Fruit fly (Drosophila melanogaster) ovary, adult (tissue): Measurements from ENCODE around the gene CG34278.

Experiments used
- CG17801 ChIP-seq: fragments of 200-800 bp; optimal IDR thresholded peaks from 2 replicates; lab custom pipeline; 2019; ENCODE audit warnings: missing biosample characterization, mild to moderate bottlenecking, missing genetic modification characterization, moderate library complexity; ENCODE audit not compliant: partially characterized antibody

The CG34278 gene

DNA sequence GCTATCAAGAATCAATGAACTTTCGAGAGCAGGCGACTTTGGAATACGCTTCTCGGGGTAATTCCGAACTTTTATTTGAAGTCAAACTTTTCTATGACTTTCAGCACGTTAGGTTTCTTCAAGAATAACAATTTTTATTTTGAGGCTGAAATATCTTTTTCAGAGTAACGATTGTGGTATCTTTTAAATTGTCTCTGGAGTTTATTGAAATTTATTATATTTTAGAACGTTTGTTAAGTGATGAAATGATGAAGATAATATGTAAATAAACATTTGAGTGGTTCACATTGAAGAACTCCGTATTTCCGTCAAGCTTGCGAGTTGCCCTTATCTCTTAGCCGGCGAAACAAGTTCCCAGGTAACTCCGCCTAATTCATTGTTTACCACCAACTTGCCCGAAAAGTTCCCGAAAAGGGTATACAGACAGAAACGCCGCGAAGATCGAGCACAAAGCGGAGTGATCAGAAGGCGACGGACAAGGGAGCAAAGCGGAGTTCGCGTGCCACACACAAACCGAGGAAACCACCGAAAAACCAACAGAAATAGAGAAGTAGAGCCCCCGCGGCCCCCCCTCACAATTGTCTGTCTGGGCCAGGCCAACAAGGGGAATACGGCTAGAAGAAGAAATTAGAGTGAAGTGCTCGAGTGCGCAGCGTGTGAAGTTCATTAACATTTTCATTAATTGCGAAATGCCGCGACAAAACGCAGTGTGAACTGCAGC is 2.5 kb upstream of the CG34278 start:
- TF ChIP-seq CG17801: no peak

DNA sequence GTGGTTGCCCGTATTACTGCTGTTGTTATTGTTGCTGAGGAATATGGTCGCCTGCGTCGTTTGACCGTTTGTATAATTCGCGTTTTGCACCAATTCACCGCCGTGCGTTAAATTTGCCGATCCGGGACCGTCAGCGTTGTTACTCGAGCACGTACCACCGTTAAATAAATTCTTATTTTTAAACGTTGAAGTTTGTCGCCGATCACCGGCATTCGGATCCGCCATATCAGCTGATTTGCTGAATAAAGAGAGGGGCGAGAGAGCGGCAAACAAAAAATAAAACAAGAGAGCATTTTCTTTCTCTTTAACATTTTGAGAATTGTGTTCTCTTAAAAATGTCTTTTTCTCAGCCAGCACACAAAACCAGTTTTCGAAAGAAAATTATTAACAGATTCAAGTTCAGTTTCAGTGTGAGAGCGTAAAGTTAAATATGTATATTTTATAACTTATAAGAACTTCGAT is 1.3 kb upstream of the CG34278 start:
- TF ChIP-seq CG17801: peak; percentile 56

DNA sequence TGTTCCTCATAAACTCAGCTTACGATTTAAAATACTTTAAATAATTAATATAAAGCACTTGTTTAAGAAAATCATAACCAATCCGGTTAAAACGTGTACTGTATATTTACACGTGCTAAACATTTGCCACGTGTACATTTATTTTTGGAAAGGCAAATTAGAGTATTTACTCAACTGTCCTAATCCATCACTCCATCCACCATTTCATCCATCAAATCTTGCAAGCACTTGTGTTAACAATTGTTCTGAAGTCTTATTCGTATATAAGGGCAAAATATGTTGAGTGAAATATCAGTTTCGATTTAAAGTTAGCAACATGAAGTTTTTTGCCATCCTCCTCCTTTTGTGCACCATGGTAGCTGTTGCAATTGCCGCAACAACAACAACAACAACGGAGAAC is 1.0 kb downstream of the CG34278 start, which contains the start of gene CG42779:
CG42779 (plus strand) TSS at position 301 of the 400 bp plus-strand sequence.
- no peak for TF ChIP-seq CG17801

DNA sequence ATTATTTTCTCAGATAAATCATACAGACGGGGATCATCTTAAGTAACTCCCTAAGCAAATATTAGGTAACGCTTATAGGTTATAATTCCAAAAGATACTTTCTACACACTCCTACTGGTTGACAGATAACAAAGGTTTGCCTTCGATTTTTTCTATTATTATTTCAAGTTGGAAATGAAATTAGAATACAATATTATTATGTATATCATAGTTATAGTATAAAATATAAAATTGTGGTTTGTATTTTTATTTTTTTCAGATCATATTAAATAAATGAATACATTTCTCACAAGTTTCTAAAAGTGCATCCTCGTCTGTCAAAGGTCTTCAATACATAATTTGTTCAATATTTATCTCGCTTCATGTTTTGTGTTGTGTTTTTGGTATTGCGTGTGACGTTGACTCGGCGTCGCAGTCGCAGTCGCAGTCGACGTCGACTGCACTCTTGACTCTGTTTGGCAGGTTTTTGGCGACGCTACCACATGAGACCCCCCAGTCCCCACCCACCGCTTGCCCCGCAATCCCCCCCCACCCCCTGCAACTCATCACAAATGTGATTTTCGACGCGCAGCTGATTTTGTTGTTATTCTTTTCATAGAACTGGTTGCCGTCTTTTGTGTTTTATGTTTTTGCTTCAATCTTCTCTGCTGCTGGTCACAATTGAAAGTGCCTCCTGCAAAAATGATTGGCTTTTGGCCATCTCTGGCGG is 2.7 kb downstream of the CG34278 start:
- TF ChIP-seq CG17801: no peak

DNA sequence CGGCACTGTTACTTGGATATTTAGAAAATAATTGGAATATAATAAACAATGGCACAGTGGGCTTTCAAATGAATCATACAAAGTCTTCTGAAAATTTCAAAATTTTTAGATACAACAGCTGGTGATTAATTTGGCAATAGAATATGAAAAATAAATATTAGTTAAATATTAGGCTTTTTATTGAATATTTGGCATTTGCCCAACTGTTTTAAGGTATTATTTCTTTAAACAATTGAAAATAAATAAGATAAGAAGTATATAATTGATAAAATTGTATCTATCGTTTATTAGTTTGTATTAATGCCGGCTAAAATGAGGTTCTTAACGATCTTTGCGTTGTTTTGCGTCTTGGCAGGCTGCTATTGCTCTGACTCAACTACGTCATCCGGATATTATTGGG is 3.9 kb downstream of the CG34278 start, which contains the start of gene CG45079:
CG45079 (plus strand) TSS at position 301 of the 400 bp plus-strand sequence.
- TF ChIP-seq CG17801: no peak

DNA sequence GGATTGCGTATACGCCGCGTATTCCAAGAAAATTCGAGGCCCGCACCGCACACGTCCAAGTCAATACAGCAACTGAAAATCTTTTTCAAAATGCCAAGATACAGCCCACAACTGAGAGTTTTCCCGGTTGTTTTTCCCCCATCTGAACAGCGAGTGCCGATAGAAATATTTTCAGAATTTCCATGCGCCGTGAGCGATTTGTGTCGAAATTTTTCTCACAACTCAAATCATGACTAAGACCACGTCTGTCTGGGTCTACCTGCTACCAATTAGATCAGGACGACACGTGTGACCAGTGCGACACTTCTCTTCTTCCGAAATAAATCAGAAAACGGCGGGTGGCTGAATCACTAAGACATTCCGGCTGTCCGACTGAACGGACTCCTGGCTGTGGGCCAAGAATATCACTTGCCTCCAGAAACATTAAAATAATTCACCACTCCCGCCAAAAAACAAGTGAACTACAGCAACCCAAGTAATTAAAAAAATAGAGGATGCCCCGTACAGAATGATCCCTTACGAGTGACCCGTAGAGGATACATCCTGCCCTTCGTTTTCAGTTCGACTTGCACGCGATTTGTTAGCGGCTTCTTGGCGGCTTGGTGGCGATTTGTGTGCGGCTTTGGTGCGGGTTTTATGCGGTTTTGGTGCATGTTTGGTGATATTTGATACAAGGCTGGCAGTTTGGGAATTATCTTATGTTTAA is 5.2 kb downstream of the CG34278 start, which contains the start of gene cher:
cher (minus strand) TSS at position 51 of the 706 bp plus-strand sequence.
- no peak for TF ChIP-seq CG17801

DNA sequence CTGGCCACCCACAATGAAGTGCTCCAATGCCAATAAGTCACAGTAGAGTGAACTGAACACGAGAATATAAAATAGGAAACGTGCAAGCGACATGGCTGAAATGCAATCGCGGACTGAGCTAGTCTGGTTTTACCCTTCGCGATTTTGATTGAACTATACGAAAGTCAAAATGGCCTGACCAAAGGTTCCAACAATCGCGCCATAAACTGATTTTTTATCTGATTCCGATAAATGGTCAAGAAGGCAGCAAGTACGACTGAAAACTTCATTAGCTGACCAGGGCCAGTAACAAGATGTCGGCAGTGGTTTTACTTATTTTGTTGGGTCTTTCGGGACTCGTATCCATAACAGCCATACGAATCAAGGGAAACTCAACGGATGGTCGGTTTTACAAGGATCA is 6.6 kb downstream of the CG34278 start, which contains the start of the genes CG17477 and CG31269:
CG17477 (minus strand) TSS at position 101 of the 400 bp plus-strand sequence.
CG31269 (plus strand) TSS at position 289 of the 400 bp plus-strand sequence.
- TF ChIP-seq CG17801: no peak

DNA sequence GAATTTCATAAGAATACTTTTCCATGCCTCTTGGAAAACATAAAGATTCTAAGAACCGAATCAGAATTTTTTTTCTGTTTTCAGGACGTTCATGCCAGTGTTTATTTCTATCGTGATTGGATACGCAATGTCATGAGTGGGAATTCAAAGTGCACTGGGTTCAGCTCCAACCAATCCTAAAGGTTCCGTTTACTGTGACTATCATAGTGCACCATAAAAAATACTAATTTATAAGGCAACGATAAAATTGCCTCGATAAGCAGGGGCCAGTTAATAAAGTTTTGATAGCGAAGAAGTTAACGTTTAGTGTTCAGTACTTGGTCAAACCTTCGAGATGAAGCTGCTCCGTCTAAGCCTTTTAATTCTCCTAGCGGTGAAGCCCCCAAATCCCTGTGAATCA is 7.6 kb downstream of the CG34278 start, which contains the start of gene CG31265:
CG31265 (plus strand) TSS at position 301 of the 400 bp plus-strand sequence.
- no peak for TF ChIP-seq CG17801

DNA sequence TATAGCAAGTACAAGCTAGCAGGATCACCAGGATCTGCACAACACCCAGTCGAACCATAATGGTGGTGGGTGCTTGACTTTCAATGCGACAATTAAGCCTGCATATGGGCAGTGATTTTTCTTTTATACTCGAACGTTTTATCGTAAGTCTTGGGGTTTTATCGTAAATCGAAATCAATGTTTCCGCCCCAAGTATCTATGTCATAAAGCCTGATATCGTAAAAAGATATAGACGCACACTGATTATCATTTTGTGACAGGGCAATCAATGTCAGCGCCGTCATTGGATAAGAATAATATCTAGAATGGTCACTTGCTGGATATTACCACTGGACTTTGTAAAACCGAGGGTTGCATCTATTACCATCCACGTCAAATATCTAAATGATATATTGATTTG is 10.1 kb downstream of the CG34278 start, which contains the start of gene CG17475:
CG17475 (minus strand) TSS at position 101 of the 400 bp plus-strand sequence.
- no peak for TF ChIP-seq CG17801

DNA sequence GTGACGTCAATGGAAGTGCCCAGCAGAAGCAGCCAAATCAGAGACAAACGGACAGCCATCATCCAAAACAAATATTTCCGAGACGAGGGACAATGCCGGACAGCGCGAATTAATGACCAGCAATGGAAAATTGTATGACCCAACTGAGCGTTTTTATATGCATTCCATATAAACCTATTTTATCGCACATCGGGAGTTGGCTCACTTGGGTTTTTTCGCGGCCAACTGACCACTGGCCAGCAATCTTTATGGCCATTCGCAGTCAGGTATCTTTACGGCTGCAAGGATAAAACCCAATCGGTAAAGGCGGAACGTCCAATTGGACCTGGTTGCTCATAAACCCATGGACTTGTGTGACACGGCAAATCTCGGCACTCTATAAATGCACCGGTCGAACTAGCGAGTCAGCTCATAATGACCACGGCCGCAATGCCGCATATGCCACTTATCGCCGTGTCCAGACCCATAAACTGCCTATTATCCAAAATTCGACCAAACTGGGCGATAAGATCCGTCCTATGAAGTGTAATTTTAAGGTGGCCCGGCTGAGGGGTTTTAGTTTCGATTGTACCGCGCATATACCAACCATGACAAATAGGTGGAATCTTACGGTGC is 11.9 kb downstream of the CG34278 start, which contains the start of the genes CG4053 and CG31266:
CG4053 (minus strand) TSS at position 101 of the 615 bp plus-strand sequence.
CG31266 (plus strand) TSS at position 565 of the 615 bp plus-strand sequence.
- TF ChIP-seq CG17801: no peak

DNA sequence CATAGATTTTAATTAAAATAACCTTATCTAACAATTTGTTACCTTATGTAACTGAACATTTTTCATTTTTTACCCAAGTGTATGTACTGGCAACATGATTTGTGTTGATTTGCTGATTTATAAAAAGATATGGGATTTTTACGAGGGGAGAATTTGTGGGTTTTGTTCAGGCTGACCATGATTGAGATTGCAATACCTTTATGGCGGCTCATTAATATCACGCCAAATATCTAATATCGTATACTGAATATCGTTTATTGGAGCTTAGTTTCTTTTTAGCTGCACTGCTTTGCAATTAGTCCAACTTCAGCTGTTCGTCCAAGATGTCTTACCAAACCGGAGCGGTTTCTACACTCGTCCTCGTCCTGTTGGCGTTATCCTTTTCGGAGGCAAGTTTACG is 13.6 kb downstream of the CG34278 start, which contains the start of gene CG31267:
CG31267 (plus strand) TSS at position 301 of the 400 bp plus-strand sequence.
- no peak for TF ChIP-seq CG17801

DNA sequence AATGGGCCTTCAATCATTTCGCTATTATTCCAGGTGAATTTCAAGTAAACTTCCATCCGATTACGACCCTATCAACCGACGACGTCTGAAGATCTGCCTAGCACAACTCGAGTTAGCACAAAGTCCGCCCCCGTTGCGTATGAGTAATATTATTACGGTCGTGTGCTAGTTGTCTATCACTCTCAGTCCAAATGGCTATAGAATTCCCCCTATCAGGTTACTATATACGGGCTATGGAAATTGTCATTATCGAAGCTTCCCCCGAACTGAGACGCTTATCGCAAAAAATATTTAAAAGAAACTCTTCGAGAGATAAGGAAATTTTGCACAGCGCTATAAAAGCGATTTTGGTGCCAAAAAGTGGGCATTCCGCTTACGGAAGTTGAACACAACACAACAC is 15.5 kb downstream of the CG34278 start, which contains the start of gene CG5246:
CG5246 (plus strand) TSS at position 365 of the 400 bp plus-strand sequence.
- no peak for TF ChIP-seq CG17801

DNA sequence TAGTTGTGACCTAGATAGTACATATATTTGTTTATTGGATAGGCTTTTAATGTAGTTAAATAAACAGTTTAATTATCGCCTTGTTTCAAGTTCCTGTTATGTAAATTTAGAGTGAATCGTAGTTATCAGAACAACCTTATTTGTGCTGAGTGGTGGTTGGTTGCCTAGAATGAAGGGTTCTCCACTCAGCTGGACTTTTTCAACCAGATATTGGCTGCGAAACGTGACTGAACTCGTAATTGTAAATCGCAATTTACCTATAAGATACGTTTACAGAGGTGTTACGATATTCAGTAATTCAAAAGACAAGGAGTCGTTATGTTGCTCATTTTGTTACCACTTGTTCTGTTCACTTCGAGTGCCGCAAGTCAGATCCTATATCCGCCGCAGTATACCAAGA is 17.3 kb downstream of the CG34278 start, which contains the start of gene CG5255:
CG5255 (plus strand) TSS at position 301 of the 400 bp plus-strand sequence.
- TF ChIP-seq CG17801: no peak

DNA sequence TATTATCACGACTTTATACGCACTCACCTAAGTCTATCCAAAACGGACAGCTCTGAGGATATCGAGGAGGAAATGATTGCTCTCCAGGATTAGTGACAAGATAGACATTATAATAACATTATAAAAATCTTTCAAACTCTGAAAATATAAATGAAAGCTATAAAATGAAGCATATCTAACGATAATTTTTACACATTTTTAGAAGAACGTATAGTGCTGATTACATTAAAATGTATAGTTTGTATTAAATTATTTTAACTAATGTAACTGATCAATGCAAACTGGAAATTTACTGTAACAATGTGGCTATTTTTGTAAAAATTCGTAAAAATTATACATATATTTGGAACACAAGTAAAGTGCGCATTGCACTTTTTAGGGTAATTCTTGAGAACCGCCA is 18.4 kb downstream of the CG34278 start, which contains the start of gene CG5265:
CG5265 (plus strand) TSS at position 301 of the 400 bp plus-strand sequence.
- no peak for TF ChIP-seq CG17801

DNA sequence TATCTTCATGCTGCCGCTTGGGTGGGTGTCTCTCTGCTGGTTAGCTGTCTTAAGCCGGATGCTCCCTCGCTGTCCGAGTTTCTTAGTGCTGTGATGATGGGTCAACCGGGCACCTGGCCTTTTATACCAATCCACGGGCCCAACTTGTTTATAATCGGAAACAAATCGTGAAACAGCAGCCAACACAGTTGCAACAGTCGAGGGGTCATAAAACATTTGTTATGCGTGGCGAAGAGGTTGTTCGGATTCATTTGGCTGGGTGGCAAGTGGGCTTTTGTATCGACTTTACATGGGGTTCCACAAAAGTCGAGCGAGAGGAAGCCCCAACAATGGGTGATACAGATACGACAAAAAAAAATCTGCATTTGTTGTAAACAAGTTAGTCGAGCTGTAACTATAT is 22.0 kb downstream of the CG34278 start, which contains the start of gene TwdlW:
TwdlW (minus strand) TSS at position 101 of the 400 bp plus-strand sequence.
- TF ChIP-seq CG17801: no peak
